Worm (Caenorhabditis elegans): Measurements from ENCODE around the gene F54D12.2.

The F54D12.2 gene

DNA sequence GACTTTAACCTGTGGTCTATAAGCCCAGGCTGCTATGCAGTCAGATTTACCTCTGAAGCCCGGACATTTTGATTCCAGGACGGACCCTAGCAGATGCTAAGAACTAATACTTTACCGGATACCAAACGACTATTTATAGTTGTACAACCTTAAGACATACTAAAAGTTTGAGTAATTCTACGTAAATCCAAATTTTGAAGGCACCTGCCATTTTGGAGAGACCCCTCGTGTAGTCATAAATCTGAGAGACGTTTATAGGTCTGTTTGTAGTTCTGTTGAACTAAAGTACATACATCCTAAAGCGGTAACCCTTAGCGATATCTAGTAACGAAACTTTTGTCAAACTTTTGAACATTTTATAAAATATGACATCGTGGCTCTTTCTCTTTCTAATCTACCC, at the start of gene F54D12.2:
TSS of gene F54D12.2 (plus strand) at position 301 of the 400 bp plus-strand sequence.
- no peak for TF ChIP-seq hmg-11 (tag; optimal IDR thresholded peaks at IDR 0.05)
- TF ChIP-seq pqm-1 (tag; optimal IDR thresholded peaks at IDR 0.05) = no peak
- TF ChIP-seq eor-1 (tag; optimal IDR thresholded peaks at IDR 0.05) = no peak
- TF ChIP-seq mdl-1 (tag; optimal IDR thresholded peaks at IDR 0.05) = no peak
- TF ChIP-seq ceh-28 (tag; optimal IDR thresholded peaks at IDR 0.05) = no peak
- TF ChIP-seq nhr-67 (tag; optimal IDR thresholded peaks at IDR 0.05) = no peak

DNA sequence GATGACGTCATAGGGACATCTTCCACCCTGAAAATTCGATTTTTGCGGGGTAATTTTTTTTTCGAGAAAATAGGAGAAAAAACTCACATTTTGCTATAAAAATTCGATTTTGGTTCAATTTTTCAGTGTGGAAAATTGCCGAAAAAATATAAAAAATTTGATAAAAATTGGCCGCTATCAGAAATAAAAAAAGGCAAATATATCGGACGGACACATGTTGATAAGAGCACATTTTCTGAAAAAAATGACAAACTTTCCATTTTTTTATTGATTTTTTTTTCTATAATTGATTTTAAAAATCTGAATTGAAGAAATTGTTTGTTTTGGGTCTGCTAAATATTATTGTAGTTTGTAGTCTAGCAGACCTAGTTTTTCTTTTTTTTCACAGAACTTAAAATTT, 43.0 kb upstream of the F54D12.2 start, which contains the start of gene C13A10.1:
TSS of gene C13A10.1 (minus strand) at position 170 of the 400 bp plus-strand sequence.
- TF ChIP-seq pha-4 (tag; optimal IDR thresholded peaks at IDR 0.05) = no peak
- TF ChIP-seq ceh-16 (tag; optimal IDR thresholded peaks at IDR 0.05) = no peak
- peak; percentile 26 for TF ChIP-seq pqm-1 (tag; optimal IDR thresholded peaks at IDR 0.05)
- no peak for TF ChIP-seq nhr-11 (tag; optimal IDR thresholded peaks at IDR 0.05)
- no peak for TF ChIP-seq ZK546.5 (tag; optimal IDR thresholded peaks at IDR 0.05)
- peak; percentile 54 for TF ChIP-seq elt-2 (tag; optimal IDR thresholded peaks at IDR 0.05)
- TF ChIP-seq lin-39 (tag; optimal IDR thresholded peaks at IDR 0.05) = no peak
- no peak for TF ChIP-seq ceh-82 (tag; optimal IDR thresholded peaks at IDR 0.05)

DNA sequence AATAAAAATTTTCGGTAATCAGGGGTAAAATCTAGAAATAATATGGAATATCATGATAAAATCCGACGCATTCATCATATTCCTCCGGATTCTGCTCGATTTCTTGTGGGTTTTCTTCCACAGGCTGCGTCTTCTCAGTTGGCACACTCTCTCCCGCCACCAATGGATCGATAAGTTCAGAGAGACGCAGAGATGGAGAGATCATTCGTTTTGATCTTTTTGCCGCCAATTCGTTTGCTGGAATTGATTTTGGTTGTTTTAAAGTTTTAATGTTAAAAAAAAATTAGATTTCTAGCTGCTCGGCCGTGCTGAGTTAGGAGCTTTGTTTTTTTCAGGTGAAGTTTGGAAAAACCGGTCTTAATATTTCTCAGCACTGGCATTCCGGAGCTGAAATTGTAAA, 41.2 kb upstream of the F54D12.2 start:
- TF ChIP-seq R02D3.7 (tag; optimal IDR thresholded peaks at IDR 0.05) = no peak

DNA sequence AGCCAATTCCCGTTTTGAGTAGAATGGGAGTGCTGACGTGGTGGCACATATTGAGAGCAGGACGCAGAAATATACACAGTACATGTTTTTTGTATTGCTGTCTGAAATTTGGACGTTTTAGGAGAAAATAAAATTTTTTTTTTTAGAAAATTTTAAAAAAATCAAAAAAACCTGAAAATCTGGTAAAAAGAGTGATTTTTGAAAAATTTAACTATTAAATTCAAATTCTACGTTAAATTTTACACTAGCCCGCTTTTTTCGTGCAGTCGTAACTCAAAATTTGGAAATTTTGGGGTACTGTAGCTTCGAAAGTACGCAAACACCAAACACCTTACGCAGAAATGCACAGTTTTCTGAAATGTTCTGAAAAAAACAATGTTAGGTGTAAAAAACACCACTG, 40.6 kb upstream of the F54D12.2 start, which contains the start of gene C13A10.2:
TSS of gene C13A10.2 (minus strand) at position 101 of the 400 bp plus-strand sequence.
- TF ChIP-seq nhr-67 (tag; optimal IDR thresholded peaks at IDR 0.05) (no peak), nhr-76 (tag; optimal IDR thresholded peaks at IDR 0.05) (no peak), ZK546.5 (tag; optimal IDR thresholded peaks at IDR 0.05) (no peak), R02D3.7 (tag; optimal IDR thresholded peaks at IDR 0.05) (no peak), ceh-16 (tag; optimal IDR thresholded peaks at IDR 0.05) (no peak), nfya-1 (tag; optimal IDR thresholded peaks at IDR 0.05; ENCODE audit: insufficient read depth) (no peak), skn-1 (tag; optimal IDR thresholded peaks at IDR 0.05) (no peak), pha-4 (tag; optimal IDR thresholded peaks at IDR 0.05) (no peak), ztf-11 (tag; optimal IDR thresholded peaks at IDR 0.05) (no peak)

DNA sequence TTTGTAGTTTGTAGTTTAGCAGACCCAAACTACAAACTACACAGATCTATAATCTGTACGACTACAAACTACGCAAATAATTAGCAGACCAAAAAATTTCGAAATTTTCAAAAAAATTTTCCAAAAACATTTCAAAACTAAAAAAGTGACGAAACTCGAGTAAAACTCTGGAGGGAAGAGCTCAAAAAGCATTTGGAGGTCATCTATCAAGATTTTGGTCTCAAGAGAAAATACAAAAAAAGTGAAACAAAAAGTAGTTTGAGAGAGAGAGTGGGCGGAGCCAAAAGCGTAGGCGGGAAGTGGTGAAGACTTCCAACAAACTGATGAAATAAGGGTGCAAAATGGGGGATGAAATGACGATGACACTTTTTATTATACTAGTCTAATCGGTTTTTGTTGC, 38.2 kb upstream of the F54D12.2 start:
- TF ChIP-seq ztf-11 (tag; optimal IDR thresholded peaks at IDR 0.05) (no peak), elt-1 (tag; optimal IDR thresholded peaks at IDR 0.05) (peak; percentile 54), lin-39 (tag; optimal IDR thresholded peaks at IDR 0.05) (peak; percentile 85), ceh-28 (tag; optimal IDR thresholded peaks at IDR 0.05) (no peak), nfya-1 (tag; optimal IDR thresholded peaks at IDR 0.05; ENCODE audit: insufficient read depth) (peak; percentile 4), nhr-67 (tag; optimal IDR thresholded peaks at IDR 0.05) (no peak)

DNA sequence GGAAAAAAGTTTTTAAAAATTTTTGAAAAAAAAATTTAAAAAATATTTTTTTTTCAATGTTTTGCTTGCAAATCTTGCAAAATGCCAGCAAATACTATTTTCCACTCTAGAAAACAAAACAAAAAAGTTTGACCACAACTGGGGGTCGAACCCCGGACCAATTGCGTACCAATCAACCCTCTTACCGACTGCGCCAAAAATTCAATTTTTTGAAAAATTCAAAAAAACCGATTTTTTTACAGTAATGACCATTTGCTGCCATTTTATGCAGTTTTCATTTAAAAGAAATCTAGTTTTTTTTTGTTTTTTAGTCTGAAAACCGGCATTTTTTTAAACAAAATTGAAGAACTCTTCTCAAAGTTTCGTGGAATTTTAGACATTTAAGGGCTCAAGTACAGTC, 36.1 kb upstream of the F54D12.2 start:
- no peak for TF ChIP-seq nhr-43 (tag; optimal IDR thresholded peaks at IDR 0.05; ENCODE audit: poor library complexity, severe bottlenecking)
- TF ChIP-seq nfya-1 (tag; optimal IDR thresholded peaks at IDR 0.05; ENCODE audit: insufficient read depth) = no peak
- TF ChIP-seq ama-1 (optimal IDR thresholded peaks at IDR 0.05) = no peak
- no peak for TF ChIP-seq mml-1 (tag; optimal IDR thresholded peaks at IDR 0.05)
- no peak for TF ChIP-seq snpc-4 (tag; optimal IDR thresholded peaks at IDR 0.05)
- no peak for TF ChIP-seq pqm-1 (tag; optimal IDR thresholded peaks at IDR 0.05)
- no peak for TF ChIP-seq fos-1 (tag; optimal IDR thresholded peaks at IDR 0.05)
- no peak for TF ChIP-seq nhr-25 (tag; optimal IDR thresholded peaks at IDR 0.05)
- TF ChIP-seq nhr-67 (tag; optimal IDR thresholded peaks at IDR 0.05) = no peak
- no peak for TF ChIP-seq ZK546.5 (tag; optimal IDR thresholded peaks at IDR 0.05)

DNA sequence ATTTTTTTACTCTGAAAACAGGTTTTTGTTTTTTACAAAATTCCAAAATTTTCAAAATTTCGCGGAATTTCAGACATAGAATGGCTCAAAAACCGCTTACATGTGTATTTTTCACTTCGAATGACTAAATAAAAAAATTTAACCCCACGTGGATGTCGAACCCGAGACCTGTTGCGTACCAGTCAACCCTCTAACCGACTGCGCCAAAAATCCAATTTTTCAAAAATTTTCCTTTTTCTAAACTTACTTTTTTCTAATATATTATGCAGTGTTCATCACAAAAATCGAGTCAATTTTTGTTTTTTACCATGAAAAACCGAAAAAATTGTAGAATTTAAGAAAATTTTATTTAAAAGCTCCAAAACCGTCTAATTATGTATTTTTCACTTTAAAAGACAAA, 32.5 kb upstream of the F54D12.2 start:
- TF ChIP-seq lin-39 (tag; optimal IDR thresholded peaks at IDR 0.05) = no peak
- TF ChIP-seq nhr-77 (tag; optimal IDR thresholded peaks at IDR 0.05) = no peak
- no peak for TF ChIP-seq nfya-1 (tag; optimal IDR thresholded peaks at IDR 0.05; ENCODE audit: insufficient read depth)
- no peak for TF ChIP-seq egl-27 (tag; optimal IDR thresholded peaks at IDR 0.05)
- no peak for TF ChIP-seq unc-39 (tag; optimal IDR thresholded peaks at IDR 0.05)
- TF ChIP-seq nhr-28 (tag; optimal IDR thresholded peaks at IDR 0.05) = no peak
- TF ChIP-seq fkh-2 (tag; optimal IDR thresholded peaks at IDR 0.05) = no peak
- TF ChIP-seq nhr-237 (tag; optimal IDR thresholded peaks at IDR 0.05) = no peak
- no peak for TF ChIP-seq ceh-9 (tag; optimal IDR thresholded peaks at IDR 0.05)
- no peak for TF ChIP-seq unc-62 (GFP tag; optimal IDR thresholded peaks at IDR 0.05)
- no peak for TF ChIP-seq egl-5 (tag; optimal IDR thresholded peaks at IDR 0.05)
- TF ChIP-seq pha-4 (tag; optimal IDR thresholded peaks at IDR 0.05) = no peak
- no peak for TF ChIP-seq nhr-12 (tag; optimal IDR thresholded peaks at IDR 0.05)
- no peak for TF ChIP-seq nhr-67 (tag; optimal IDR thresholded peaks at IDR 0.05)
